Worm (Caenorhabditis elegans) whole organism, L3 larva: ENCODE results near the gene F41H8.1.
"Not testable (repeated sequence)": the region's sequence is repeated elsewhere in the genome, so short reads cannot be mapped to it uniquely, and the experiment has no call there.

Experiments
- ZK546.5 ChIP-seq: sonication (generic microtip); optimal IDR thresholded peaks from 2 replicates; lab custom pipeline; 2017; ENCODE audit warnings: missing biosample characterization, missing genetic modification characterization
- ceh-82 ChIP-seq: fragments of 150-350 bp; optimal IDR thresholded peaks from 2 replicates; lab custom pipeline; 2014; ENCODE audit warnings: missing biosample characterization, missing genetic modification characterization
- elt-2 ChIP-seq: sonication (generic microtip); optimal IDR thresholded peaks from 2 replicates; lab custom pipeline; 2016; ENCODE audit warnings: missing genetic modification reagents, mild to moderate bottlenecking, missing genetic modification characterization, missing compliant biosample characterization
- fkh-10 ChIP-seq: sonication (generic microtip); optimal IDR thresholded peaks from 2 replicates; lab custom pipeline; 2017; ENCODE audit warnings: missing biosample characterization, missing genetic modification reagents, missing genetic modification characterization
- nhr-12 ChIP-seq: fragments of 150-350 bp; optimal IDR thresholded peaks from 2 replicates; lab custom pipeline; 2014; ENCODE audit warnings: missing biosample characterization, missing genetic modification characterization
- nhr-237 ChIP-seq: fragments of 150-350 bp; optimal IDR thresholded peaks from 2 replicates; lab custom pipeline; 2014; ENCODE audit warnings: missing biosample characterization, missing genetic modification characterization
- pqm-1 ChIP-seq: fragments of 150-350 bp; optimal IDR thresholded peaks from 2 replicates; lab custom pipeline; 2017; ENCODE audit warnings: missing biosample characterization, missing genetic modification characterization, inconsistent platforms
- skn-1 ChIP-seq: fragments of 150-350 bp; optimal IDR thresholded peaks from 2 replicates; lab custom pipeline; 2014; ENCODE audit warnings: missing biosample characterization, missing genetic modification characterization
- snpc-4 ChIP-seq: fragments of 150-350 bp; optimal IDR thresholded peaks from 2 replicates; lab custom pipeline; 2014; ENCODE audit warnings: missing biosample characterization, missing genetic modification characterization
- tbx-2 ChIP-seq: sonication (generic microtip); optimal IDR thresholded peaks from 2 replicates; lab custom pipeline; 2016; ENCODE audit warnings: mild to moderate bottlenecking, missing genetic modification characterization, missing compliant biosample characterization
- unc-39 ChIP-seq: sonication (generic microtip); optimal IDR thresholded peaks from 4 replicates; lab custom pipeline; 2017; ENCODE audit warnings: missing biosample characterization, missing genetic modification characterization
- unc-62 ChIP-seq: fragments of 150-350 bp; sonication (generic microtip); optimal IDR thresholded peaks from 4 replicates; lab custom pipeline; 2014; ENCODE audit warnings: missing biosample characterization, missing genetic modification reagents, missing genetic modification characterization
- ztf-4 ChIP-seq: fragments of 150-350 bp; optimal IDR thresholded peaks from 2 replicates; lab custom pipeline; 2014; ENCODE audit warnings: missing biosample characterization, missing genetic modification characterization

- not testable (repeated sequence) for TF ChIP-seq ceh-82; tbx-2 (tag; lab: Kevin White, UChicago); pqm-1 (tag; lab: Kevin White, UChicago); ztf-4 (tag; lab: Kevin White, UChicago); ZK546.5 (tag; lab: Kevin White, UChicago); fkh-10 (GFP tag; lab: Kevin White, UChicago); snpc-4 (tag; lab: Kevin White, UChicago); skn-1; nhr-237; unc-62 (GFP tag; lab: Kevin White, UChicago); nhr-12 (tag; lab: Kevin White, UChicago); unc-39 (tag; lab: Kevin White, UChicago); elt-2
These were observed 10.5 kb upstream of the F41H8.1 start, which contains the start of gene srx-31 for ce11 chrV:822922-823321.
